Fruit fly (Drosophila melanogaster) whole organism, wandering third instar larva: ENCODE measurements around the gene CG9328.
A peak's percentile ranks its signal among the peaks of the same experiment; 100 is the strongest.

Experiments
- Abd-B ChIP-seq: fragments of >200 bp; optimal IDR thresholded peaks from 2 replicates; lab custom pipeline; 2017; ENCODE audit warnings: missing biosample characterization, missing genetic modification characterization
- CG32264 ChIP-seq: fragments of 200-800 bp; sonication (Bioruptor generic); optimal IDR thresholded peaks from 2 replicates; lab custom pipeline; 2016; ENCODE audit warnings: missing biosample characterization, missing genetic modification characterization
- CG9705 ChIP-seq: fragments of 200-800 bp; sonication (Bioruptor generic); optimal IDR thresholded peaks from 2 replicates; lab custom pipeline; 2018; ENCODE audit warnings: missing biosample characterization, mild to moderate bottlenecking, missing genetic modification characterization
- CrebA ChIP-seq: fragments of 200-800 bp; sonication (Bioruptor generic); optimal IDR thresholded peaks from 2 replicates; lab custom pipeline; 2016; ENCODE audit warnings: missing biosample characterization, mild to moderate bottlenecking, missing genetic modification characterization, borderline replicate concordance
- Dfd ChIP-seq: fragments of >200 bp; optimal IDR thresholded peaks from 2 replicates; lab custom pipeline; 2017; ENCODE audit warnings: missing biosample characterization, missing genetic modification characterization
- Dif ChIP-seq: fragments of 200-275, 200-300 bp; sonication (Bioruptor generic); optimal IDR thresholded peaks from 2 replicates; lab custom pipeline; 2018; ENCODE audit warnings: missing biosample characterization, missing genetic modification characterization; ENCODE audit not compliant: partially characterized antibody
- GATAd ChIP-seq: sonication (Bioruptor generic); optimal IDR thresholded peaks from 2 replicates; lab custom pipeline; 2016; ENCODE audit warnings: missing biosample characterization, missing genetic modification characterization
- HLH106 ChIP-seq: fragments of 200-800 bp; optimal IDR thresholded peaks from 3 replicates; lab custom pipeline; 2019; ENCODE audit warnings: missing biosample characterization, mild to moderate bottlenecking, missing genetic modification characterization, moderate library complexity
- Hnf4 ChIP-seq: fragments of 200-800 bp; sonication (Bioruptor generic); optimal IDR thresholded peaks from 2 replicates; lab custom pipeline; 2016; ENCODE audit warnings: missing biosample characterization, mild to moderate bottlenecking, missing genetic modification characterization
- Hr78 ChIP-seq: fragments of >200 bp; optimal IDR thresholded peaks from 2 replicates; lab custom pipeline; 2017; ENCODE audit warnings: missing biosample characterization, missing genetic modification characterization
- Myc ChIP-seq: fragments of >200 bp; optimal IDR thresholded peaks from 2 replicates; lab custom pipeline; 2017
- N ChIP-seq: fragments of >200 bp; optimal IDR thresholded peaks from 2 replicates; lab custom pipeline; 2018; ENCODE audit warnings: missing biosample characterization, missing external identifiers, missing genetic modification characterization
- Rel ChIP-seq, 2 experiments: fragments of 200-800 bp; sonication (Bioruptor generic) in 1 of 2; optimal IDR thresholded peaks; 2 replicates in 1 of 2; 3 replicates in 1 of 2; lab custom pipeline; 2016 to 2019; ENCODE audit warnings: mild to moderate bottlenecking in 2 of 2, missing biosample characterization in 2 of 2, missing genetic modification characterization in 2 of 2, moderate library complexity in 1 of 2
- Sp1 ChIP-seq: fragments of 200-800 bp; sonication (Bioruptor generic); optimal IDR thresholded peaks from 3 replicates; lab custom pipeline; 2019; ENCODE audit warnings: missing biosample characterization, mild to moderate bottlenecking, missing genetic modification characterization, moderate library complexity
- Vsx2 ChIP-seq: fragments of 200-300, 225-300 bp; sonication (Bioruptor generic); optimal IDR thresholded peaks from 2 replicates; lab custom pipeline; 2018; ENCODE audit warnings: missing biosample characterization, missing genetic modification characterization; ENCODE audit not compliant: partially characterized antibody
- dl ChIP-seq, 2 experiments: fragments of 175-275, 200-275 bp in 1 of 2; fragments of 200-275 bp in 1 of 2; sonication (Bioruptor generic); optimal IDR thresholded peaks; lab custom pipeline; 2018; ENCODE audit warnings: mild to moderate bottlenecking in 2 of 2, missing biosample characterization in 2 of 2, missing genetic modification characterization in 2 of 2, moderate library complexity in 2 of 2; ENCODE audit not compliant: partially characterized antibody in 2 of 2, insufficient read depth in 1 of 2
- dmrt93B ChIP-seq: fragments of 200-800 bp; sonication (Bioruptor generic); optimal IDR thresholded peaks from 2 replicates; lab custom pipeline; 2018; ENCODE audit warnings: missing biosample characterization, mild to moderate bottlenecking, missing genetic modification characterization
- dsf ChIP-seq: sonication (Bioruptor generic); optimal IDR thresholded peaks from 2 replicates; lab custom pipeline; 2016; ENCODE audit warnings: missing biosample characterization, missing genetic modification characterization, borderline replicate concordance
- foxo ChIP-seq, 2 experiments: fragments of 200-800 bp; sonication (Bioruptor generic); optimal IDR thresholded peaks; 2 replicates in 1 of 2; 3 replicates in 1 of 2; lab custom pipeline; 2016 to 2017; ENCODE audit warnings: missing biosample characterization in 2 of 2, missing genetic modification characterization in 2 of 2
- h ChIP-seq: fragments of 200-800 bp; sonication (Bioruptor generic); optimal IDR thresholded peaks from 3 replicates; lab custom pipeline; 2016; ENCODE audit warnings: missing biosample characterization, mild to moderate bottlenecking, missing genetic modification characterization
- jim ChIP-seq: fragments of 175-275, 200-325 bp; sonication (Bioruptor generic); optimal IDR thresholded peaks from 2 replicates; lab custom pipeline; 2016; ENCODE audit warnings: missing biosample characterization, mild to moderate bottlenecking, missing genetic modification characterization
- lola ChIP-seq: fragments of >200 bp; optimal IDR thresholded peaks from 2 replicates; lab custom pipeline; 2017; ENCODE audit warnings: missing biosample characterization, missing genetic modification characterization
- pan ChIP-seq: fragments of >200 bp; optimal IDR thresholded peaks from 2 replicates; lab custom pipeline; 2017
- psq ChIP-seq: fragments of 200-800 bp; sonication (Bioruptor generic); optimal IDR thresholded peaks from 3 replicates; lab custom pipeline; 2017; ENCODE audit warnings: missing biosample characterization, mild to moderate bottlenecking, missing genetic modification characterization, moderate library complexity
- sv ChIP-seq: fragments of 200-800 bp; sonication (Bioruptor generic); optimal IDR thresholded peaks from 3 replicates; lab custom pipeline; 2016; ENCODE audit warnings: missing biosample characterization, missing genetic modification characterization
- tai ChIP-seq: sonication (Bioruptor generic); optimal IDR thresholded peaks from 2 replicates; lab custom pipeline; 2016; ENCODE audit warnings: missing biosample characterization, missing genetic modification characterization
- usp ChIP-seq: fragments of >200 bp; optimal IDR thresholded peaks from 2 replicates; lab custom pipeline; 2017; ENCODE audit warnings: missing biosample characterization, missing genetic modification characterization
- woc ChIP-seq: sonication (Bioruptor generic); optimal IDR thresholded peaks from 2 replicates; lab custom pipeline; 2016; ENCODE audit warnings: missing biosample characterization, mild to moderate bottlenecking, missing genetic modification characterization

The CG9328 gene

dm6 chr2L:20817170-20817569, 19.7 kb downstream of the CG9328 start, which contains the start of gene CheB38b:
Gene CheB38b (minus strand): TSS chr2L:20817270.
- TF ChIP-seq Hnf4 (no peak), dl (GFP tag; optimal IDR thresholded peaks at IDR 0.05; lab: Kevin White, UChicago; ENCODE audit: insufficient read depth in 1 of 2, partially characterized antibody in 2 of 2) (no peak), dmrt93B (GFP tag; lab: Kevin White, UChicago) (no peak), Rel (GFP tag; optimal IDR thresholded peaks at IDR 0.05; lab: Kevin White, UChicago) (no peak), Rel (tag; optimal IDR thresholded peaks at IDR 0.05; lab: Kevin White, UChicago) (no peak), GATAd (GFP tag; lab: Kevin White, UChicago) (no peak), sv (GFP tag; lab: Kevin White, UChicago) (no peak), usp (GFP tag; lab: Kevin White, UChicago) (no peak), Sp1 (no peak), lola (GFP tag; lab: Kevin White, UChicago) (no peak), Abd-B (no peak), CG9705 (no peak), HLH106 (tag; lab: Kevin White, UChicago) (no peak), woc (no peak), foxo (GFP tag; optimal IDR thresholded peaks at IDR 0.05; lab: Kevin White, UChicago) (no peak), Hr78 (no peak), Dfd (GFP tag; lab: Kevin White, UChicago) (no peak)
- TF ChIP-seq, all 38 proteins: peak for 0

DNA sequence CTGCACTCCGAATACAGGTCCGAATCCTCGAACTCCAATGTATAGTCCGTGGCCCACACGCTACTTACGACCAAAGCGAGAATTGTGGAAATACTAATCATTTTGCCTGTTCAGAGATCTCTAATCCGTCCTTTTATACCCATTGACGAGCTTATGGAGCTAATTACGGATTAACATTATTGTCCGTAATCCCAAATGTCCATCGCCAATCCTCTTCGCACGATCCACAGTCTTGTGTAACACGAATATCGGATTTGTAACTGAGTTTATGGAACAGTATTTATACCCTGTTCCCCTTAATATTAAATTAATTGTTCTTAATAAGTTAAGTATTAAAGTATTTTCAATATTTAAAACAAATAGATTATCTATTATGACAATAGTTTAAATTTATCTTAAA, 20.9 kb downstream of the CG9328 start, which contains the start of gene CheB38a:
Gene CheB38a, minus strand, starts transcription at position 101 of the 400 bp plus-strand sequence.
- no peak for TF ChIP-seq Vsx2 (GFP tag; lab: Kevin White, UChicago)
- TF ChIP-seq dsf, result no peak
- TF ChIP-seq pan (lab: Kevin White, UChicago), result no peak
- no peak for TF ChIP-seq sv (GFP tag; lab: Kevin White, UChicago)
- no peak for TF ChIP-seq tai (GFP tag; lab: Kevin White, UChicago)
- TF ChIP-seq Sp1, result no peak
- TF ChIP-seq HLH106 (tag; lab: Kevin White, UChicago), result no peak

DNA sequence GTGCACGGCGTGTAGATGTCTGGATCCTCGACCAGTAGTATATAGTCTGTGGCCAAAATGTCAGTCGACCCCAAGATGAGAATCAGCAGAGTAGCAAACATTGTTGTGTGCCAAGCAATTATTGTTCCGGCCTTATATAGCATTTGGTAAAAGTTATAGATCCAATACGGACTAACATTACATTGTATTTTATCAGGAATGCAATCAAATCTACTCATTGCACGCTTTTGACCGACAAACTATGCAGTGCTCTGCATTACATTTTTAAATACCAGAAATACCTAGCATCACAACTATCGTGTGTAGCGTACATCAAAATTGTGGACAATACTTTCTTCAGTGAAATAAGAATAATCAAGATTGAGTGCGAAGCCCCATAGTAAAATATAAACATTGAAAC, 23.3 kb downstream of the CG9328 start, which contains the start of gene CheB38c:
Gene CheB38c, minus strand, starts transcription at position 101 of the 400 bp plus-strand sequence.
- no peak for TF ChIP-seq lola (GFP tag; lab: Kevin White, UChicago)
- TF ChIP-seq CrebA (GFP tag; lab: Kevin White, UChicago), result no peak
- no peak for TF ChIP-seq dl (GFP tag; optimal IDR thresholded peaks at IDR 0.05; lab: Kevin White, UChicago; ENCODE audit: insufficient read depth in 1 of 2, partially characterized antibody in 2 of 2)
- TF ChIP-seq CG9705, result no peak
- no peak for TF ChIP-seq Abd-B

- TF ChIP-seq dl (GFP tag; optimal IDR thresholded peaks at IDR 0.05; lab: Kevin White, UChicago; ENCODE audit: insufficient read depth in 1 of 2, partially characterized antibody in 2 of 2) (peak; percentile 69 to 87), N (no peak), Myc (lab: Kevin White, UChicago) (no peak), Dif (GFP tag; lab: Kevin White, UChicago) (peak; percentile 80), CG32264 (GFP tag; lab: Kevin White, UChicago) (no peak), Rel (GFP tag; optimal IDR thresholded peaks at IDR 0.05; lab: Kevin White, UChicago) (no peak), Rel (tag; optimal IDR thresholded peaks at IDR 0.05; lab: Kevin White, UChicago) (peak; percentile 26), h (GFP tag; lab: Kevin White, UChicago) (peak; percentile 8), woc (no peak), Vsx2 (GFP tag; lab: Kevin White, UChicago) (peak; percentile 71), psq (GFP tag; lab: Kevin White, UChicago) (peak; percentile 3), sv (GFP tag; lab: Kevin White, UChicago) (no peak)
These were observed 23.9 kb downstream of the CG9328 start for dm6 chr2L:20821249-20822024.

DNA sequence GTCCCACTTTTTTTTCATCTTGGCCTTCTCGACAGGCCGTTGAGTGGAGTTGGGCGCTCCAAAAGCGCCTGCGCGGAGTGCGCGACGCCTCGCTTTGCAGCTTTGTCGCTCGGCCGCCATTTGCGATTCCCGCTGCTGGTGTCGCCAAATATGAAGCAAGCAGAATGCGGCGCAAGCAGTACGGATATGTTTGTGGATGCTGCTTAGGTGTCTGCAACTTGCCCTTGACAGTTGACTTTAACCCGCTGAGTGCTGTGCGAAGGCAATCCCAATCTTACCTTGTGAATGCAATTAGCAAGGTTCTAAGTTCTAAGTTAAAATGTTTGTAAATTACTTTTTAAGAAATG, 24.5 kb downstream of the CG9328 start:
- TF ChIP-seq N, result peak; percentile 10
- TF ChIP-seq jim (GFP tag; lab: Kevin White, UChicago), result no peak
- TF ChIP-seq, all 38 proteins: peak for 1
